Worm (Caenorhabditis elegans): Measurements from ENCODE around the gene F59A6.3.

F59A6.3 gene

ce11 chrII:5049865-5050342, 41.8 kb downstream of the F59A6.3 start, which contains the start of gene F33G12.6 (continued):
- TF ChIP-seq mef-2 (tag; optimal IDR thresholded peaks at IDR 0.05), result no peak

- TF ChIP-seq grh-1 (GFP tag; IDR thresholded peaks at IDR 0.05) (no peak), efl-1 (optimal IDR thresholded peaks at IDR 0.05) (no peak), efl-1 (GFP tag; optimal IDR thresholded peaks at IDR 0.05 in 1 of 2) (peak in 1 of 2 experiments; percentile 93)
Measured at ce11 chrII:5050776-5051175, 42.6 kb downstream of the F59A6.3 start.

- TF ChIP-seq nhr-90 (tag; optimal IDR thresholded peaks at IDR 0.05; ENCODE audit: poor library complexity) (peak; percentile 92), jun-1 (tag; optimal IDR thresholded peaks at IDR 0.05) (peak; percentile 89), pax-3 (tag; optimal IDR thresholded peaks at IDR 0.05) (peak; percentile 81), fkh-4 (tag; optimal IDR thresholded peaks at IDR 0.05; ENCODE audit: borderline replicate concordance) (peak; percentile 54), mdl-1 (tag; optimal IDR thresholded peaks at IDR 0.05) (peak in 1 of 2 experiments; percentile 90), lin-14 (GFP tag; optimal IDR thresholded peaks at IDR 0.05) (peak; percentile 92), pqm-1 (tag; optimal IDR thresholded peaks at IDR 0.05) (no peak), dpl-1 (GFP tag; optimal IDR thresholded peaks at IDR 0.05) (peak; percentile 93 to 94 (median 94)), ces-1 (GFP tag; optimal IDR thresholded peaks at IDR 0.05) (no peak), lsy-2 (tag; optimal IDR thresholded peaks at IDR 0.05) (peak; percentile 99 to 100), nhr-84 (tag; optimal IDR thresholded peaks at IDR 0.05) (no peak), grh-1 (GFP tag; IDR thresholded peaks at IDR 0.05) (peak; percentile 92), nhr-12 (tag; optimal IDR thresholded peaks at IDR 0.05) (no peak), hlh-4 (tag; optimal IDR thresholded peaks at IDR 0.05) (no peak), skn-1 (tag; optimal IDR thresholded peaks at IDR 0.05) (peak; percentile 95), nhr-77 (tag; optimal IDR thresholded peaks at IDR 0.05) (peak; percentile 95), alr-1 (tag; optimal IDR thresholded peaks at IDR 0.05; ENCODE audit: borderline replicate concordance) (no peak), nhr-237 (tag; optimal IDR thresholded peaks at IDR 0.05) (peak; percentile 77), nhr-11 (tag; optimal IDR thresholded peaks at IDR 0.05) (peak; percentile 72), lin-35 (GFP tag; optimal IDR thresholded peaks at IDR 0.05) (peak; percentile 95 to 98), sup-37 (GFP tag; optimal IDR thresholded peaks at IDR 0.05) (peak; percentile 51), hpl-2 (GFP tag; optimal IDR thresholded peaks at IDR 0.05) (peak; percentile 75), xbp-1 (tag; optimal IDR thresholded peaks at IDR 0.05) (peak; percentile 93), elt-3 (tag; optimal IDR thresholded peaks at IDR 0.05) (peak; percentile 5 to 98 (median 78)), lin-13 (GFP tag; optimal IDR thresholded peaks at IDR 0.05) (peak; percentile 93), egl-13 (tag; optimal IDR thresholded peaks at IDR 0.05) (peak; percentile 69), C04F5.9 (tag; optimal IDR thresholded peaks at IDR 0.05) (peak; percentile 80), ztf-11 (tag; optimal IDR thresholded peaks at IDR 0.05) (peak in 1 of 2 experiments; percentile 78), efl-3 (GFP tag; optimal IDR thresholded peaks at IDR 0.05) (no peak), lin-15B (tag; optimal IDR thresholded peaks at IDR 0.05) (peak; percentile 97), elt-2 (tag; optimal IDR thresholded peaks at IDR 0.05) (peak; percentile 99), swsn-7 (tag; optimal IDR thresholded peaks at IDR 0.05) (peak; percentile 93), C34B4.2 (tag; optimal IDR thresholded peaks at IDR 0.05) (no peak), lir-3 (tag; optimal IDR thresholded peaks at IDR 0.05; ENCODE audit: poor library complexity) (peak; percentile 81), egl-27 (tag; optimal IDR thresholded peaks at IDR 0.05) (peak in 1 of 2 experiments; percentile 36), tlp-1 (tag; optimal IDR thresholded peaks at IDR 0.05) (no peak), ama-1 (optimal IDR thresholded peaks at IDR 0.05) (peak; percentile 70), nhr-47 (tag; optimal IDR thresholded peaks at IDR 0.05) (peak; percentile 94), nhr-28 (tag; optimal IDR thresholded peaks at IDR 0.05) (no peak), fos-1 (tag; optimal IDR thresholded peaks at IDR 0.05) (peak; percentile 86), aha-1 (tag; optimal IDR thresholded peaks at IDR 0.05) (peak; percentile 36), C16A3.4 (tag; optimal IDR thresholded peaks at IDR 0.05) (peak; percentile 98), rnt-1 (tag; optimal IDR thresholded peaks at IDR 0.05) (peak; percentile 96), pag-3 (tag; optimal IDR thresholded peaks at IDR 0.05; ENCODE audit: borderline replicate concordance, insufficient read depth) (no peak), ceh-90 (tag; optimal IDR thresholded peaks at IDR 0.05) (no peak)
Measured at ce11 chrII:5055129-5055666, 47.1 kb downstream of the F59A6.3 start, which contains the start of the genes ify-1 and rpl-22. TSS of gene ify-1 (minus strand) at chrII:5055179. TSS of gene rpl-22 (plus strand) at chrII:5055616.

Measured in whole organism, L1 larva.